Fruit fly (Drosophila melanogaster): Measurements from ENCODE around the gene CG4911.
A peak's percentile ranks its signal among the peaks of the same experiment; 100 is the strongest.

Gene CG4911

dm6 chr3L:9092356-9093103 lies 20.0 kb upstream of the CG4911 start, which contains the start of gene CG32032 (continued):
- no peak for TF ChIP-seq nom (GFP tag; optimal IDR thresholded peaks at IDR 0.05)
- no peak for TF ChIP-seq caup (GFP tag; optimal IDR thresholded peaks at IDR 0.05; ENCODE audit: severe bottlenecking)
- TF ChIP-seq CG33557 (GFP tag; optimal IDR thresholded peaks at IDR 0.05), result no peak
- TF ChIP-seq pum (GFP tag; optimal IDR thresholded peaks at IDR 0.05), result no peak
- TF ChIP-seq dpn (GFP tag; optimal IDR thresholded peaks at IDR 0.05), result no peak
- no peak for TF ChIP-seq Hmx (GFP tag; optimal IDR thresholded peaks at IDR 0.05)
- TF ChIP-seq crc (GFP tag; optimal IDR thresholded peaks at IDR 0.05), result no peak
- TF ChIP-seq ems (GFP tag; optimal IDR thresholded peaks at IDR 0.05), result no peak
- TF ChIP-seq Ets97D (GFP tag; optimal IDR thresholded peaks at IDR 0.05), result no peak
- TF ChIP-seq Dek (tag; optimal IDR thresholded peaks at IDR 0.05), result peak; percentile 8
- no peak for TF ChIP-seq vnd (GFP tag; IDR thresholded peaks at IDR 0.05; ENCODE audit: partially characterized antibody)
- TF ChIP-seq vfl (GFP tag; optimal IDR thresholded peaks at IDR 0.05), result no peak
- no peak for TF ChIP-seq CG8089 (GFP tag; optimal IDR thresholded peaks at IDR 0.05)
- peak; percentile 53 for TF ChIP-seq gcm (GFP tag; optimal IDR thresholded peaks at IDR 0.05)
- no peak for TF ChIP-seq hkb (optimal IDR thresholded peaks at IDR 0.05)
- 0 out of 2 replicates have a peak, but pooled peaks have one; percentile 8 for TF ChIP-seq hkb (GFP tag; IDR thresholded peaks at IDR 0.05)
- no peak for TF ChIP-seq knrl (GFP tag; IDR thresholded peaks at IDR 0.05; ENCODE audit: partially characterized antibody)
- peak; percentile 14 for TF ChIP-seq Med (GFP tag)
- no peak for TF ChIP-seq nau (GFP tag; optimal IDR thresholded peaks at IDR 0.05)
- no peak for TF ChIP-seq CG7556 (GFP tag; optimal IDR thresholded peaks at IDR 0.05)
- TF ChIP-seq org-1 (GFP tag; optimal IDR thresholded peaks at IDR 0.05), result no peak
- TF ChIP-seq luna (GFP tag; optimal IDR thresholded peaks at IDR 0.05), result no peak

DNA sequence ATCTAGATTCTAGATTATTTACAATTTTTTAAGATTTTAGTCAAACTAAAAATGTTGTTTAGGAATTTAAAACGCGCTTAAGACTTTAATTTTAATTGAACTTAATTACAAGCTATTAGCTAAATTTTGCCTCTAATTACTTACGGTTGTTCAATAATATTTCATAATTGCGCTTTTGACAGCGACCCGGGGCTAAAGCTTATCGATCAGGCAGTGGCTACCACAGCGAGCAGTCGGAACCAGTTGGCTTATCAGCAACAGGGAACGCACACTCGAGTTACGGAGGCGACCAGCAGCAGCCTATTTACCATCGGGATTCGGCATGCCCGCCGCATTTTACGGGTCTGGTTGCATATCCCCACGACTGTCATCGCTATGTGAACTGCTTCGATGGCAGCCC lies 2.4 kb upstream of the CG4911 start:
- TF ChIP-seq CG1233 (GFP tag; optimal IDR thresholded peaks at IDR 0.05) (no peak), Pdp1 (GFP tag; optimal IDR thresholded peaks at IDR 0.05) (peak in 1 of 2 experiments; percentile 72), CG15514 (GFP tag; optimal IDR thresholded peaks at IDR 0.05) (peak; percentile 78)

dm6 chr3L:9074285-9074684 lies 1.8 kb upstream of the CG4911 start, which contains the start of gene teq:
Gene teq, plus strand, starts transcription at chr3L:9074643.
- TF ChIP-seq lov (optimal IDR thresholded peaks at IDR 0.05) (no peak), lov (GFP tag; IDR thresholded peaks at IDR 0.05) (no peak), CG34376 (GFP tag; optimal IDR thresholded peaks at IDR 0.05) (peak; percentile 81), z (GFP tag; IDR thresholded peaks at IDR 0.05) (peak; percentile 77; the same call in 2 of the 3 replicates), Hmx (GFP tag; optimal IDR thresholded peaks at IDR 0.05) (no peak), Xbp1 (GFP tag; optimal IDR thresholded peaks at IDR 0.05) (no peak), pros (GFP tag; optimal IDR thresholded peaks at IDR 0.05) (peak; percentile 62), sug (tag; optimal IDR thresholded peaks at IDR 0.05) (peak; percentile 28)

- TF ChIP-seq jumu (GFP tag; optimal IDR thresholded peaks at IDR 0.05), result no peak
- no peak for TF ChIP-seq org-1 (GFP tag; optimal IDR thresholded peaks at IDR 0.05)
- TF ChIP-seq Neu2 (GFP tag; optimal IDR thresholded peaks at IDR 0.05; ENCODE audit: borderline replicate concordance), result no peak
- TF ChIP-seq odd (GFP tag; optimal IDR thresholded peaks at IDR 0.05), result no peak
- no peak for TF ChIP-seq dmrt99B (tag; optimal IDR thresholded peaks at IDR 0.05)
- TF ChIP-seq CG2875 (GFP tag; optimal IDR thresholded peaks at IDR 0.05), result no peak
- no peak for TF ChIP-seq CG13296 (GFP tag; optimal IDR thresholded peaks at IDR 0.05)
- TF ChIP-seq ssp (GFP tag; IDR thresholded peaks at IDR 0.05), result no peak
- no peak for TF ChIP-seq trh (GFP tag; optimal IDR thresholded peaks at IDR 0.05)
- no peak for TF ChIP-seq CG10321 (GFP tag; IDR thresholded peaks at IDR 0.05)
- no peak for TF ChIP-seq kay (GFP tag; optimal IDR thresholded peaks at IDR 0.05)
- TF ChIP-seq CG1647 (GFP tag; optimal IDR thresholded peaks at IDR 0.05), result no peak
- no peak for TF ChIP-seq CG1024 (GFP tag; IDR thresholded peaks at IDR 0.05)
- TF ChIP-seq CG9797 (GFP tag; optimal IDR thresholded peaks at IDR 0.05), result no peak
- TF ChIP-seq slp2 (GFP tag; optimal IDR thresholded peaks at IDR 0.05), result no peak
These were observed 335 bp downstream of the CG4911 start for dm6 chr3L:9072062-9072730.
